Fruit fly (Drosophila melanogaster) whole organism, prepupa: ENCODE data around the gene Dad.
A peak's percentile ranks its signal among the peaks of the same experiment; 100 is the strongest.

Experiments
- CG10669 ChIP-seq: fragments of 200-800 bp; sonication (Bioruptor generic); optimal IDR thresholded peaks from 3 replicates; lab custom pipeline; 2018; ENCODE audit warnings: missing biosample characterization, mild to moderate bottlenecking, missing genetic modification characterization, moderate library complexity
- CG11294 ChIP-seq: fragments of 200-800 bp; sonication (Bioruptor generic); IDR thresholded peaks from 2 replicates; pipeline ENCODE4 v1.3.6; 2022; ENCODE audit warnings: missing biosample characterization, missing genetic modification characterization
- CG11762 ChIP-seq: fragments of 200-800 bp; sonication (Bioruptor generic); optimal IDR thresholded peaks from 3 replicates; lab custom pipeline; 2016; ENCODE audit warnings: missing biosample characterization, missing genetic modification characterization; ENCODE audit not compliant: insufficient read depth
- CG11902 ChIP-seq: fragments of 200-800 bp; sonication (Bioruptor generic); optimal IDR thresholded peaks from 3 replicates; lab custom pipeline; 2016; ENCODE audit warnings: missing biosample characterization, missing genetic modification characterization
- CG15336 ChIP-seq: fragments of 200-800 bp; sonication (Bioruptor generic); IDR thresholded peaks from 2 replicates; pipeline ENCODE4 v1.3.6; 2022; ENCODE audit warnings: missing biosample characterization, missing genetic modification characterization
- CG1621 ChIP-seq: fragments of 200-800 bp; sonication (Bioruptor generic); optimal IDR thresholded peaks from 3 replicates; lab custom pipeline; 2018; ENCODE audit warnings: missing biosample characterization, mild to moderate bottlenecking, missing genetic modification characterization
- CG16779 ChIP-seq: fragments of 200-800 bp; sonication (Bioruptor generic); optimal IDR thresholded peaks from 3 replicates; lab custom pipeline; 2017; ENCODE audit warnings: missing biosample characterization, mild to moderate bottlenecking, missing genetic modification characterization
- CG3032 ChIP-seq: fragments of 200-800 bp; optimal IDR thresholded peaks from 2 replicates; lab custom pipeline; 2019; ENCODE audit warnings: missing biosample characterization, mild to moderate bottlenecking, missing genetic modification characterization, moderate library complexity
- CG31627 ChIP-seq: fragments of 200-800 bp; sonication (Bioruptor generic); optimal IDR thresholded peaks from 3 replicates; lab custom pipeline; 2016; ENCODE audit warnings: missing biosample characterization, missing genetic modification characterization
- CG3919 ChIP-seq: fragments of 200-800 bp; sonication (Bioruptor generic); optimal IDR thresholded peaks from 3 replicates; lab custom pipeline; 2016; ENCODE audit warnings: missing biosample characterization, missing genetic modification characterization
- CG6163 ChIP-seq: fragments of 200-800 bp; sonication (Bioruptor generic); IDR thresholded peaks from 3 replicates; pipeline ENCODE4 v1.3.6; 2022; ENCODE audit warnings: missing biosample characterization, missing genetic modification characterization
- CG6276 ChIP-seq: fragments of 200-800 bp; sonication (Bioruptor generic); optimal IDR thresholded peaks from 2 replicates; lab custom pipeline; 2017; ENCODE audit warnings: missing biosample characterization, mild to moderate bottlenecking, missing genetic modification characterization
- CG6792 ChIP-seq: fragments of 200-800 bp; sonication (Bioruptor generic); optimal IDR thresholded peaks from 3 replicates; lab custom pipeline; 2016; ENCODE audit warnings: missing biosample characterization, missing genetic modification characterization
- CG6808 ChIP-seq: fragments of 200-800 bp; sonication (Bioruptor generic); optimal IDR thresholded peaks from 3 replicates; lab custom pipeline; 2017; ENCODE audit warnings: missing biosample characterization, missing genetic modification characterization, mild to moderate bottlenecking, moderate library complexity, missing genetic modification reagents
- CG6854 ChIP-seq: fragments of 200-800 bp; sonication (Bioruptor generic); optimal IDR thresholded peaks from 2 replicates; lab custom pipeline; 2017; ENCODE audit warnings: missing biosample characterization, mild to moderate bottlenecking, missing genetic modification characterization
- CG8319 ChIP-seq: fragments of 200-800 bp; sonication (Bioruptor generic); optimal IDR thresholded peaks from 3 replicates; lab custom pipeline; 2016; ENCODE audit warnings: missing biosample characterization, missing genetic modification characterization
- CG8632 ChIP-seq: fragments of 200-800 bp; sonication (Bioruptor generic); optimal IDR thresholded peaks from 3 replicates; lab custom pipeline; 2016; ENCODE audit warnings: missing biosample characterization, missing genetic modification characterization
- CG9139 ChIP-seq: fragments of 200-800 bp; sonication (Bioruptor generic); optimal IDR thresholded peaks from 3 replicates; lab custom pipeline; 2017; ENCODE audit warnings: missing biosample characterization, mild to moderate bottlenecking, missing genetic modification characterization
- Eip75B ChIP-seq: fragments of 200-800 bp; sonication (Bioruptor generic); optimal IDR thresholded peaks from 3 replicates; lab custom pipeline; 2016; ENCODE audit warnings: missing biosample characterization, missing genetic modification characterization
- Eip78C ChIP-seq: fragments of 200-800 bp; sonication (Bioruptor generic); peaks from one replicate; lab custom pipeline; 2016; ENCODE audit warnings: missing biosample characterization, missing genetic modification characterization
- Eip93F ChIP-seq: fragments of 200-800 bp; sonication (Bioruptor generic); optimal IDR thresholded peaks from 2 replicates; lab custom pipeline; 2016; ENCODE audit warnings: missing biosample characterization, mild to moderate bottlenecking, missing genetic modification characterization
- Ets21C ChIP-seq: fragments of 200-800 bp; sonication (Bioruptor generic); optimal IDR thresholded peaks from 3 replicates; lab custom pipeline; 2016; ENCODE audit warnings: missing biosample characterization, missing genetic modification characterization
- Ets96B ChIP-seq: fragments of 200-800 bp; optimal IDR thresholded peaks from 2 replicates; lab custom pipeline; 2019; ENCODE audit warnings: missing biosample characterization, mild to moderate bottlenecking, missing genetic modification characterization, moderate library complexity
- Gug ChIP-seq: fragments of 200-800 bp; sonication (Bioruptor generic); IDR thresholded peaks from 2 replicates; pipeline ENCODE4 v1.3.6; 2022; ENCODE audit warnings: missing biosample characterization, missing genetic modification characterization
- Lpt ChIP-seq: fragments of 200-800 bp; sonication (Bioruptor generic); optimal IDR thresholded peaks from 3 replicates; lab custom pipeline; 2016; ENCODE audit warnings: missing biosample characterization, missing genetic modification characterization
- OdsH ChIP-seq: fragments of 200-800 bp; sonication (Bioruptor generic); optimal IDR thresholded peaks from 3 replicates; lab custom pipeline; 2016; ENCODE audit warnings: missing biosample characterization, missing genetic modification characterization
- Smox ChIP-seq: fragments of 200-800 bp; sonication (Bioruptor generic); optimal IDR thresholded peaks from 3 replicates; lab custom pipeline; 2016; ENCODE audit warnings: missing biosample characterization, missing genetic modification characterization
- Sox102F ChIP-seq: fragments of 200-800 bp; sonication (Bioruptor generic); optimal IDR thresholded peaks from 2 replicates; lab custom pipeline; 2016; ENCODE audit warnings: missing biosample characterization, mild to moderate bottlenecking, missing genetic modification characterization
- Sox14 ChIP-seq: fragments of 200-800 bp; sonication (Bioruptor generic); optimal IDR thresholded peaks from 3 replicates; lab custom pipeline; 2016; ENCODE audit warnings: missing biosample characterization, missing genetic modification characterization
- Sox15 ChIP-seq: fragments of 200-800 bp; sonication (Bioruptor generic); optimal IDR thresholded peaks from 3 replicates; lab custom pipeline; 2016; ENCODE audit warnings: missing biosample characterization, missing genetic modification characterization
- achi ChIP-seq: fragments of 200-800 bp; sonication (Bioruptor generic); optimal IDR thresholded peaks from 3 replicates; lab custom pipeline; 2016; ENCODE audit warnings: missing biosample characterization, missing genetic modification characterization
- acj6 ChIP-seq: fragments of 200-800 bp; sonication (Bioruptor generic); optimal IDR thresholded peaks from 3 replicates; lab custom pipeline; 2016; ENCODE audit warnings: missing biosample characterization, missing genetic modification characterization
- dac ChIP-seq: fragments of 200-800 bp; sonication (Bioruptor generic); optimal IDR thresholded peaks from 2 replicates; lab custom pipeline; 2017; ENCODE audit warnings: missing biosample characterization, mild to moderate bottlenecking, missing genetic modification characterization
- dsx ChIP-seq: fragments of 200-800 bp; optimal IDR thresholded peaks from 3 replicates; lab custom pipeline; 2019; ENCODE audit warnings: missing biosample characterization, mild to moderate bottlenecking, missing genetic modification characterization, moderate library complexity; ENCODE audit not compliant: poor library complexity, severe bottlenecking
- eg ChIP-seq: fragments of 200-800 bp; sonication (Bioruptor generic); IDR thresholded peaks from 3 replicates; pipeline ENCODE4 v1.3.6; 2022; ENCODE audit warnings: missing biosample characterization, missing genetic modification characterization
- esn ChIP-seq: fragments of 200-800 bp; sonication (Bioruptor generic); optimal IDR thresholded peaks from 2 replicates; lab custom pipeline; 2016; ENCODE audit warnings: missing biosample characterization, mild to moderate bottlenecking, missing genetic modification characterization, moderate library complexity
- fd85E ChIP-seq: fragments of 200-800 bp; sonication (Bioruptor generic); optimal IDR thresholded peaks from 3 replicates; lab custom pipeline; 2016; ENCODE audit warnings: missing biosample characterization, missing genetic modification characterization
- fkh ChIP-seq: fragments of 200-800 bp; sonication (Bioruptor generic); optimal IDR thresholded peaks from 3 replicates; lab custom pipeline; 2017; ENCODE audit warnings: missing biosample characterization, mild to moderate bottlenecking, missing genetic modification characterization, moderate library complexity
- lz ChIP-seq: fragments of 200-800 bp; sonication (Bioruptor generic); optimal IDR thresholded peaks from 3 replicates; lab custom pipeline; 2016; ENCODE audit warnings: missing biosample characterization, missing genetic modification characterization
- salr ChIP-seq, 2 experiments: fragments of 200-800 bp; sonication (Bioruptor generic); optimal IDR thresholded peaks; 3 replicates each; lab custom pipeline; 2016 to 2018; ENCODE audit warnings: missing biosample characterization in 2 of 2, missing genetic modification characterization in 2 of 2, mild to moderate bottlenecking in 1 of 2
- spab ChIP-seq: fragments of 200-800 bp; sonication (Bioruptor generic); optimal IDR thresholded peaks from 2 replicates; lab custom pipeline; 2017; ENCODE audit warnings: missing biosample characterization, mild to moderate bottlenecking, missing genetic modification characterization, missing genetic modification reagents
- ss ChIP-seq, 2 experiments: fragments of 200-800 bp; sonication (Bioruptor generic); optimal IDR thresholded peaks; 2 replicates in 1 of 2; 3 replicates in 1 of 2; lab custom pipeline; 2017 to 2018; ENCODE audit warnings: mild to moderate bottlenecking in 2 of 2, missing biosample characterization in 2 of 2, missing genetic modification characterization in 2 of 2, moderate library complexity in 1 of 2
- svp ChIP-seq: fragments of 200-800 bp; sonication (Bioruptor generic); peaks from one replicate; lab custom pipeline; 2016; ENCODE audit warnings: missing biosample characterization, missing genetic modification characterization
- vri ChIP-seq: fragments of 200-800 bp; sonication (Bioruptor generic); optimal IDR thresholded peaks from 3 replicates; lab custom pipeline; 2016; ENCODE audit warnings: missing biosample characterization, mild to moderate bottlenecking, missing genetic modification characterization

The Dad gene

DNA sequence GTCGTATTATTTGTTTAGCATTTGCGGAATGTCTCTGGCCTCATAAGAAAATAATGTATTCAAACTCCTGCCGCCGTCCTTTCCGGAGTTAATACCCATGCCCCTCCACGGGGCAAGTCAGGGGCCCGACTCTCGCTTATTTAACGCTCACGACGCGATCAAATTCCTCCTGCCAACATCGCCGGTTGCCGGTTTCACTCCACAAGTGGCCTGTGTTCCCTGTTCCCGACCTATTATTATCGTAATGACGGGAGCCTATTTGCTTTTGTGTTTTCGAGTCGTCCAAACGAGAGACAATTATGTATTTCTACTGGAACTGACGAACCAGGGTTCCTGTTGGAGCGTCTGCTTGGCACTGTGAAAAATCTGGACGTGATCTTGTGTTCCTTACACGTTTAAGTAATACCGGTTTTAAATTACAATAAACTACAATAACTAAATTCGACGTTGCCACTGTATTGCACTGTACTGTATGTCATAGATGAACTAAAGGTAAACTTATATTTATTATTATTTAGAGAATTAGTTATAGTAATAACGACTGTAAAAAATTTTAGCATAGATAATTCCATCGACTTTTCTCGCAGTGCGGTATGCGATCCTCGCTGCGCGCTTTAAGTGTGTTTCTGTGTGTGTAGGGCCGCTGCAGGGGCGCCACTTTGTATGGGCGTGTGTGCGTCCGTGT lies 1.2 kb upstream of the Dad start (continued):
- TF ChIP-seq Sox102F (GFP tag; lab: Kevin White, UChicago) (peak; percentile 79), Eip78C (GFP tag; lab: Kevin White, UChicago) (peak; percentile 96), CG6808 (GFP tag; lab: Kevin White, UChicago) (peak; percentile 89), Eip75B (GFP tag; lab: Kevin White, UChicago) (peak; percentile 79), dac (GFP tag; lab: Kevin White, UChicago) (peak; percentile 18), CG6163 (GFP tag; lab: Robert Waterston, UW) (peak; percentile 57; the same call in 2 of the 3 replicates), CG8632 (GFP tag; lab: Kevin White, UChicago) (peak; percentile 71), vri (peak; percentile 70), Sox15 (GFP tag; lab: Kevin White, UChicago) (peak; percentile 46), CG1621 (tag; lab: Kevin White, UChicago) (peak; percentile 77), CG3919 (GFP tag; lab: Kevin White, UChicago) (peak; percentile 79), ss (GFP tag; optimal IDR thresholded peaks at IDR 0.05; lab: Kevin White, UChicago) (peak; percentile 88 to 89)

DNA sequence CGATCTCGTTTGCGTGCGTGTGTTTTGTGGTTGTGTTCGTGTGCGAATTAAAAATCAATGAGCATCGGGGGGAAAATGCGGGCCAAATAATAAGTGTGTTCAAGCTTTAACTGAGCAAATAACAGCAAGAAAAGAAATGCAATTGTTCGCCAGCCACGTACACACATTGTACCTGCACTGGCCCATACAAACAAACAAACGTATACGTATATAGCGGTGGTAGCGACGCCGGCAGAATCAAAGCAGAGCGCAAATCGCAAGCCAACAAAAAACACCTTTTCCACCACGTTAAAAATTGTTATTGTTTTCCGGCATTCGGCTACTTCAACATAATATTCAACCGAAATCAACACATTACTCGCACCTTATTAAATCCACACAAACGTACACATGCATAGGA lies 721 bp downstream of the Dad start:
- no peak for TF ChIP-seq CG11294 (GFP tag; lab: Robert Waterston, UW)
- TF ChIP-seq salr (GFP tag; optimal IDR thresholded peaks at IDR 0.05; lab: Kevin White, UChicago), result no peak
- peak; percentile 51 for TF ChIP-seq svp (GFP tag; lab: Kevin White, UChicago)

DNA sequence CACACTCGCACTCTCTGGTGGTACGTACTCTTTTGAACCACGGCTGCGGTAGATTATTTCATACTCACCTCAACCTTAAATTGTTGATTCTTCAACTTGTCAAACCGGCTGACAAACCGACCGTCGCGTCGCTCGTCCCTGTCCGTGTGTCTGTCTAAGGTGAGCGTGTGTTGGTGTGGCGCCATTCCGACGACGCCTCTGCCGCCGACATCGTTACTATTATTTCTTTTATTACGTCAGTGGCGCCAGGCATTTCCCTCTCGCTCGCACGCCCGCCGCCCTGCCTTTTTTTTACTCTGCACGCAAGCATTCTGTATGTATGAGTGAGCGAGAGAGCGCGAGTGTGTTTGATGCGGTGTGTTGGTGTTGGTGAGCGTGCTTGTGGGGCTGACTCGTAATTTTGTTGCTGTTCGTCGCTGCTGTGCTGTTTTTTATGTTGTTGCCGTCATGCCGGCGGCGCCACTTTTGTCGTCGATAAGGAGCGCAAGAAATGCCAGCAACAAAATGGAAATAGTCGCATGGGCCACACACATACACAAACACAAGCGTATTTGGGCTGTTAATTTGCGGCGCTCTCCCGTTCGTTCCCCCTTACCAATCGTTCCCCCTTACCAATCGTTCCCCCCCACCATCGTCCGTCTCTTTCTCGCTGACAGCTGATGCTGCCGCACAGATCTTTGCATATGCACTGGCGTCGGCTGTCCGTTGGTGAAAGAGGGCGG lies 2.5 kb downstream of the Dad start:
- TF ChIP-seq CG16779 (peak; percentile 64), CG10669 (no peak), acj6 (GFP tag; lab: Kevin White, UChicago) (no peak), Ets96B (tag; lab: Kevin White, UChicago) (peak; percentile 53), CG11762 (GFP tag; lab: Kevin White, UChicago) (no peak), dsx (GFP tag; lab: Kevin White, UChicago) (peak; percentile 84), CG6163 (GFP tag; lab: Robert Waterston, UW) (peak; percentile 71), CG31627 (GFP tag; lab: Kevin White, UChicago) (no peak), Lpt (GFP tag; lab: Kevin White, UChicago) (peak; percentile 70), OdsH (GFP tag; lab: Kevin White, UChicago) (peak; percentile 1), Eip78C (GFP tag; lab: Kevin White, UChicago) (peak; percentile 68), CG6792 (GFP tag; lab: Kevin White, UChicago) (no peak), lz (GFP tag; lab: Kevin White, UChicago) (no peak), Smox (GFP tag; lab: Kevin White, UChicago) (no peak), CG11902 (GFP tag; lab: Kevin White, UChicago) (no peak), achi (GFP tag; lab: Kevin White, UChicago) (no peak), Sox15 (GFP tag; lab: Kevin White, UChicago) (no peak), CG6276 (peak; percentile 63), salr (GFP tag; optimal IDR thresholded peaks at IDR 0.05; lab: Kevin White, UChicago) (no peak), CG6854 (peak; percentile 81), CG9139 (GFP tag; lab: Kevin White, UChicago) (peak; percentile 65), fkh (GFP tag; lab: Kevin White, UChicago) (peak; percentile 91), Ets21C (GFP tag; lab: Kevin White, UChicago) (no peak), CG3032 (tag; lab: Kevin White, UChicago) (peak; percentile 9), spab (GFP tag; lab: Kevin White, UChicago) (peak; percentile 21), eg (GFP tag; lab: Robert Waterston, UW) (peak; percentile 71), esn (GFP tag; lab: Kevin White, UChicago) (peak; percentile 28), Sox14 (GFP tag; lab: Kevin White, UChicago) (no peak), vri (peak; percentile 99), Gug (GFP tag; lab: Robert Waterston, UW) (peak; percentile 39; the same call in 1 of the 2 replicates), CG11294 (GFP tag; lab: Robert Waterston, UW) (no peak), CG8319 (GFP tag; lab: Kevin White, UChicago) (no peak), CG3919 (GFP tag; lab: Kevin White, UChicago) (no peak), Eip93F (GFP tag; lab: Kevin White, UChicago) (no peak), fd85E (GFP tag; lab: Kevin White, UChicago) (no peak), CG15336 (GFP tag; lab: Robert Waterston, UW) (peak; percentile 52; the same call in 1 of the 2 replicates)
